Worm (Caenorhabditis elegans): ENCODE data around the gene Y57G7A.2.

Y57G7A.2 gene

ce11 chrII:1320412-1320811, 24.5 kb downstream of the Y57G7A.2 start (continued):
- TF ChIP-seq madf-9 (GFP tag; conservative IDR thresholded peaks at IDR 0.05) = peak; percentile 95
- TF ChIP-seq saeg-2 (GFP tag; IDR thresholded peaks at IDR 0.05) = peak; percentile 90
- peak; percentile 88 for TF ChIP-seq ctbp-1 (GFP tag; IDR thresholded peaks at IDR 0.05)
- peak; percentile 15 for TF ChIP-seq nhr-111 (GFP tag; optimal IDR thresholded peaks at IDR 0.05)
- peak; percentile 77 for TF ChIP-seq zip-2 (tag; optimal IDR thresholded peaks at IDR 0.05)
- no peak for TF ChIP-seq daf-19 (GFP tag; conservative IDR thresholded peaks at IDR 0.05)
- TF ChIP-seq pha-4 (GFP tag; IDR thresholded peaks at IDR 0.05) = peak; percentile 95
- TF ChIP-seq pha-4 (tag; optimal IDR thresholded peaks at IDR 0.05) = peak; percentile 7
- peak; percentile 94 for TF ChIP-seq nhr-102 (tag; optimal IDR thresholded peaks at IDR 0.05)
- peak; percentile 94 for TF ChIP-seq nhr-42 (GFP tag; IDR thresholded peaks at IDR 0.05)
- peak; percentile 50; the same call in 1 of the 2 replicates for TF ChIP-seq dmd-8 (GFP tag; IDR thresholded peaks at IDR 0.05)
- no peak for TF ChIP-seq egl-27 (tag; optimal IDR thresholded peaks at IDR 0.05)
- TF ChIP-seq ZK337.2 (GFP tag; IDR thresholded peaks at IDR 0.05) = peak; percentile 75
- TF ChIP-seq hif-1 (tag; optimal IDR thresholded peaks at IDR 0.05) = peak; percentile 64 to 93
- TF ChIP-seq nhr-237 (tag; optimal IDR thresholded peaks at IDR 0.05) = no peak
- 0 out of 2 replicates have a peak, but pooled peaks have one; percentile 59 for TF ChIP-seq nhr-41 (GFP tag; IDR thresholded peaks at IDR 0.05)
- TF ChIP-seq hlh-30 (tag; optimal IDR thresholded peaks at IDR 0.05; ENCODE audit: insufficient read depth) = peak; percentile 88
- peak; percentile 1 for TF ChIP-seq lir-3 (tag; optimal IDR thresholded peaks at IDR 0.05)
- peak; percentile 95 for TF ChIP-seq unc-130 (GFP tag; optimal IDR thresholded peaks at IDR 0.05)
- TF ChIP-seq tra-1 (GFP tag; IDR thresholded peaks at IDR 0.05) = peak; percentile 95
- no peak for TF ChIP-seq skn-1 (tag; optimal IDR thresholded peaks at IDR 0.05)
- peak; percentile 90 for TF ChIP-seq D1046.2 (GFP tag; IDR thresholded peaks at IDR 0.05)
- TF ChIP-seq nhr-10 (tag; optimal IDR thresholded peaks at IDR 0.05) = peak; percentile 82
- peak; percentile 89 to 98 for TF ChIP-seq ZK546.5 (tag; optimal IDR thresholded peaks at IDR 0.05)
- peak; percentile 83 to 97 for TF ChIP-seq lsy-2 (tag; optimal IDR thresholded peaks at IDR 0.05)
- TF ChIP-seq nhr-48 (tag; optimal IDR thresholded peaks at IDR 0.05) = peak; percentile 82
- peak; percentile 98 for TF ChIP-seq lin-13 (GFP tag; optimal IDR thresholded peaks at IDR 0.05)
- TF ChIP-seq ceh-82 (tag; optimal IDR thresholded peaks at IDR 0.05) = peak; percentile 42
- peak; percentile 66 to 92; a peak in 2 of 4 replicates for TF ChIP-seq madf-5 (GFP tag; IDR thresholded peaks at IDR 0.05)
- peak; percentile 47; the same call in 1 of the 2 replicates for TF ChIP-seq zip-11 (GFP tag; IDR thresholded peaks at IDR 0.05)
- TF ChIP-seq ceh-32 (tag; optimal IDR thresholded peaks at IDR 0.05; ENCODE audit: poor library complexity) = no peak
- TF ChIP-seq zfp-2 (tag; optimal IDR thresholded peaks at IDR 0.05) = peak; percentile 98
- TF ChIP-seq set-16 (GFP tag; IDR thresholded peaks at IDR 0.05) = peak; percentile 53; the same call in 1 of the 2 replicates
- 0 out of 2 replicates have a peak, but pooled peaks have one; percentile 46 for TF ChIP-seq mxl-2 (GFP tag; conservative IDR thresholded peaks at IDR 0.05)
- TF ChIP-seq lin-1 (GFP tag; IDR thresholded peaks at IDR 0.05) = peak; percentile 86
- peak; percentile 93 for TF ChIP-seq nhr-25 (tag; optimal IDR thresholded peaks at IDR 0.05; ENCODE audit: borderline replicate concordance, insufficient read depth)
- peak; percentile 95 for TF ChIP-seq nhr-28 (tag; optimal IDR thresholded peaks at IDR 0.05)
- peak; percentile 88 for TF ChIP-seq sdz-12 (GFP tag; optimal IDR thresholded peaks at IDR 0.05)
- TF ChIP-seq dpl-1 (GFP tag; optimal IDR thresholded peaks at IDR 0.05) = peak; percentile 99
- peak; percentile 94 for TF ChIP-seq lin-38 (GFP tag; IDR thresholded peaks at IDR 0.05)
- TF ChIP-seq Y105C5A.15 (GFP tag; IDR thresholded peaks at IDR 0.05) = peak; percentile 80; the same call in 1 of the 2 replicates
- peak; percentile 85 for TF ChIP-seq lin-29 (GFP tag; IDR thresholded peaks at IDR 0.05)
- TF ChIP-seq F37D6.2 (tag; optimal IDR thresholded peaks at IDR 0.05) = peak; percentile 90
- TF ChIP-seq ceh-62 (tag; optimal IDR thresholded peaks at IDR 0.05) = no peak
- TF ChIP-seq tag-97 (GFP tag; IDR thresholded peaks at IDR 0.05) = 0 out of 2 replicates have a peak, but pooled peaks have one; percentile 49
- TF ChIP-seq zag-1 (tag; optimal IDR thresholded peaks at IDR 0.05) = no peak
- TF ChIP-seq vab-7 (GFP tag; IDR thresholded peaks at IDR 0.05) = peak; percentile 92
- no peak for TF ChIP-seq unc-39 (tag; optimal IDR thresholded peaks at IDR 0.05)
- TF ChIP-seq ztf-7 (tag; optimal IDR thresholded peaks at IDR 0.05) = peak; percentile 62
- TF ChIP-seq lin-15B (tag; optimal IDR thresholded peaks at IDR 0.05) = peak; percentile 86
- TF ChIP-seq R02D3.7 (tag; optimal IDR thresholded peaks at IDR 0.05) = no peak
